Fruit fly (Drosophila melanogaster) whole organism, embryonic: ENCODE results near the gene CG32650.

Source experiments
- Ada2b ChIP-seq: fragments of 200-800 bp; sonication (Bioruptor generic); IDR thresholded peaks from 2 replicates; pipeline ENCODE4 v1.3.6; 2022; ENCODE audit warnings: missing biosample characterization, missing genetic modification characterization
- Aef1 ChIP-seq: fragments of 200-800 bp; sonication (Bioruptor generic); IDR thresholded peaks from 3 replicates; pipeline ENCODE4 v1.3.6; 2022; ENCODE audit warnings: missing biosample characterization, missing genetic modification characterization
- Blimp-1 ChIP-seq: fragments of 200-800 bp; sonication (Bioruptor generic); optimal IDR thresholded peaks from 3 replicates; lab custom pipeline; 2018; ENCODE audit warnings: missing biosample characterization, missing genetic modification characterization, mild to moderate bottlenecking, moderate library complexity, missing genetic modification reagents
- CG10321 ChIP-seq: fragments of 200-800 bp; sonication (Bioruptor generic); IDR thresholded peaks from 2 replicates; pipeline ENCODE4 v1.3.6; 2022; ENCODE audit warnings: missing biosample characterization, missing genetic modification characterization
- CG10654 ChIP-seq: fragments of 200-800 bp; sonication (Bioruptor generic); optimal IDR thresholded peaks from 2 replicates; lab custom pipeline; 2016; ENCODE audit warnings: missing biosample characterization, missing genetic modification characterization
- CG12744 ChIP-seq: fragments of 200-800 bp; sonication (Bioruptor generic); optimal IDR thresholded peaks from 2 replicates; lab custom pipeline; 2016; ENCODE audit warnings: missing biosample characterization, missing genetic modification characterization
- CG13424 ChIP-seq: fragments of 200-800 bp; sonication (Bioruptor generic); optimal IDR thresholded peaks from 2 replicates; lab custom pipeline; 2019; ENCODE audit warnings: missing biosample characterization, mild to moderate bottlenecking, missing genetic modification characterization, moderate library complexity
- CG14667 ChIP-seq: fragments of 200-800 bp; sonication (Bioruptor generic); IDR thresholded peaks from 2 replicates; pipeline ENCODE4 v1.3.6; 2022; ENCODE audit warnings: missing biosample characterization, missing genetic modification characterization
- CG15479 ChIP-seq: fragments of 200-800 bp; sonication (Bioruptor generic); optimal IDR thresholded peaks from 3 replicates; lab custom pipeline; 2019; ENCODE audit warnings: missing biosample characterization, mild to moderate bottlenecking, missing genetic modification characterization, moderate library complexity
- CG17912 ChIP-seq: fragments of 200-800 bp; sonication (Bioruptor generic); optimal IDR thresholded peaks from 2 replicates; lab custom pipeline; 2018; ENCODE audit warnings: missing biosample characterization, mild to moderate bottlenecking, missing genetic modification characterization
- CG1832 ChIP-seq: fragments of 200-800 bp; sonication (Bioruptor generic); optimal IDR thresholded peaks from 2 replicates; lab custom pipeline; 2017; ENCODE audit warnings: missing biosample characterization, mild to moderate bottlenecking, missing genetic modification characterization, inconsistent platforms
- CG2116 ChIP-seq: fragments of 200-800 bp; sonication (Bioruptor generic); optimal IDR thresholded peaks from 3 replicates; lab custom pipeline; 2018; ENCODE audit warnings: missing biosample characterization, mild to moderate bottlenecking, missing genetic modification characterization
- CG42726 ChIP-seq: fragments of 200-800 bp; sonication (Bioruptor generic); IDR thresholded peaks from 2 replicates; pipeline ENCODE4 v1.3.6; 2022; ENCODE audit warnings: missing biosample characterization, missing genetic modification characterization; ENCODE audit not compliant: partially characterized antibody
- CG4360 ChIP-seq: fragments of 200-800 bp; sonication (Bioruptor generic); IDR thresholded peaks from 2 replicates; pipeline ENCODE4 v1.3.6; 2022; ENCODE audit warnings: missing biosample characterization, missing genetic modification characterization
- CG4707 ChIP-seq: fragments of 200-800 bp; sonication (Bioruptor generic); optimal IDR thresholded peaks from 2 replicates; lab custom pipeline; 2018; ENCODE audit warnings: missing biosample characterization, mild to moderate bottlenecking, missing genetic modification characterization, moderate library complexity
- CG5245 ChIP-seq: fragments of 200-800 bp; sonication (Bioruptor generic); optimal IDR thresholded peaks from 3 replicates; lab custom pipeline; 2016; ENCODE audit warnings: missing biosample characterization, missing genetic modification characterization
- CG8290 ChIP-seq, 3 experiments: fragments of 200-800 bp; sonication (Bioruptor generic); optimal IDR thresholded peaks; 2 replicates each; lab custom pipeline; 2016 to 2019; ENCODE audit warnings: missing biosample characterization in 3 of 3, missing genetic modification characterization in 3 of 3, mild to moderate bottlenecking in 2 of 3, moderate library complexity in 1 of 3
- CG8765 ChIP-seq: fragments of 200-800 bp; sonication (Bioruptor generic); IDR thresholded peaks from 2 replicates; pipeline ENCODE4 v1.3.6; 2022; ENCODE audit warnings: missing biosample characterization, missing genetic modification characterization
- CG9817 ChIP-seq: fragments of 200-800 bp; sonication (Bioruptor generic); optimal IDR thresholded peaks from 2 replicates; lab custom pipeline; 2018; ENCODE audit warnings: missing biosample characterization, mild to moderate bottlenecking, missing genetic modification characterization, moderate library complexity
- Dip2 ChIP-seq: fragments of 200-800 bp; sonication (Bioruptor generic); IDR thresholded peaks from 2 replicates; pipeline ENCODE4 v1.3.6; 2022; ENCODE audit warnings: missing biosample characterization, missing genetic modification characterization
- Dll ChIP-seq: fragments of 200-800 bp; sonication (Bioruptor generic); IDR thresholded peaks from 4 replicates; pipeline ENCODE4 v1.3.6; 2022; ENCODE audit warnings: missing biosample characterization, missing genetic modification characterization; ENCODE audit not compliant: partially characterized antibody
- Doc3 ChIP-seq: fragments of 200-800 bp; sonication (Bioruptor generic); IDR thresholded peaks from 3 replicates; pipeline ENCODE4 v1.3.6; 2022; ENCODE audit warnings: missing biosample characterization, missing genetic modification characterization; ENCODE audit not compliant: partially characterized antibody
- Drgx ChIP-seq: fragments of 200-800 bp; sonication (Bioruptor generic); IDR thresholded peaks from 2 replicates; pipeline ENCODE4 v1.3.6; 2022; ENCODE audit warnings: missing biosample characterization, missing genetic modification characterization
- HHEX ChIP-seq: fragments of 200-800 bp; sonication (Bioruptor generic); optimal IDR thresholded peaks from 3 replicates; lab custom pipeline; 2017; ENCODE audit warnings: missing biosample characterization, mild to moderate bottlenecking, missing genetic modification characterization, missing genetic modification reagents
- Hr3 ChIP-seq: fragments of 200-800 bp; sonication (Bioruptor generic); optimal IDR thresholded peaks from 3 replicates; lab custom pipeline; 2016; ENCODE audit warnings: missing biosample characterization, missing genetic modification characterization
- Hsf ChIP-seq: fragments of 200-800 bp; sonication (Bioruptor generic); optimal IDR thresholded peaks from 3 replicates; lab custom pipeline; 2016; ENCODE audit warnings: missing biosample characterization, missing genetic modification characterization
- Mes4 ChIP-seq: fragments of 200-800 bp; sonication (Bioruptor generic); optimal IDR thresholded peaks from 2 replicates; lab custom pipeline; 2016; ENCODE audit warnings: missing biosample characterization, missing genetic modification characterization
- Oli ChIP-seq: fragments of 200-800 bp; sonication (Bioruptor generic); optimal IDR thresholded peaks from 2 replicates; lab custom pipeline; 2018; ENCODE audit warnings: missing biosample characterization, mild to moderate bottlenecking, missing genetic modification characterization, moderate library complexity
- ash1 ChIP-seq: fragments of 200-800 bp; sonication (Bioruptor generic); optimal IDR thresholded peaks from 2 replicates; lab custom pipeline; 2018; ENCODE audit warnings: missing biosample characterization, mild to moderate bottlenecking, missing genetic modification characterization
- bab2 ChIP-seq: fragments of 200-800 bp; sonication (Bioruptor generic); optimal IDR thresholded peaks from 2 replicates; lab custom pipeline; 2016; ENCODE audit warnings: missing biosample characterization, missing genetic modification characterization
- bcd ChIP-seq: fragments of 200-800 bp; sonication (Bioruptor generic); optimal IDR thresholded peaks from 2 replicates; lab custom pipeline; 2017; ENCODE audit warnings: missing biosample characterization, mild to moderate bottlenecking, missing genetic modification characterization
- chm ChIP-seq: fragments of 200-800 bp; sonication (Bioruptor generic); IDR thresholded peaks from 2 replicates; pipeline ENCODE4 v1.3.6; 2022; ENCODE audit warnings: missing biosample characterization, missing genetic modification characterization
- crol ChIP-seq: fragments of 200-800 bp; sonication (Bioruptor generic); IDR thresholded peaks from 2 replicates; pipeline ENCODE4 v1.3.6; 2022; ENCODE audit warnings: missing biosample characterization, missing genetic modification characterization
- emc ChIP-seq: fragments of 200-800 bp; sonication (Bioruptor generic); optimal IDR thresholded peaks from 2 replicates; lab custom pipeline; 2016; ENCODE audit warnings: missing biosample characterization, missing genetic modification characterization
- exex ChIP-seq: fragments of 200-800 bp; sonication (Bioruptor generic); optimal IDR thresholded peaks from 4 replicates; lab custom pipeline; 2018; ENCODE audit warnings: missing biosample characterization, mild to moderate bottlenecking, missing genetic modification characterization, moderate library complexity
- hbn ChIP-seq: fragments of 200-800 bp; sonication (Bioruptor generic); IDR thresholded peaks from 2 replicates; pipeline ENCODE4 v1.3.6; 2022; ENCODE audit warnings: missing biosample characterization, missing genetic modification characterization; ENCODE audit not compliant: partially characterized antibody
- inv ChIP-seq: fragments of 200-800 bp; sonication (Bioruptor generic); IDR thresholded peaks from 2 replicates; pipeline ENCODE4 v1.3.6; 2022; ENCODE audit warnings: missing biosample characterization, missing genetic modification characterization; ENCODE audit not compliant: partially characterized antibody
- ken ChIP-seq: fragments of 200-800 bp; sonication (Bioruptor generic); IDR thresholded peaks from 3 replicates; pipeline ENCODE4 v1.3.6; 2022; ENCODE audit warnings: missing biosample characterization, missing genetic modification characterization
- lmd ChIP-seq: fragments of 200-800 bp; sonication (Bioruptor generic); IDR thresholded peaks from 2 replicates; pipeline ENCODE4 v1.3.6; 2022; ENCODE audit warnings: missing biosample characterization, missing genetic modification characterization
- lola ChIP-seq, 3 experiments: fragments of >200 bp in 2 of 3; fragments of 200-800 bp in 1 of 3; sonication (Bioruptor generic) in 1 of 3; optimal IDR thresholded peaks; 2 replicates each; lab custom pipeline; 2017 to 2019; ENCODE audit warnings: missing biosample characterization in 3 of 3, missing genetic modification characterization in 3 of 3, mild to moderate bottlenecking in 1 of 3, moderate library complexity in 1 of 3
- mirr ChIP-seq: fragments of 200-800 bp; sonication (Bioruptor generic); optimal IDR thresholded peaks from 3 replicates; lab custom pipeline; 2018; ENCODE audit warnings: missing biosample characterization, mild to moderate bottlenecking, missing genetic modification characterization
- peb ChIP-seq: fragments of 200-800 bp; sonication (Bioruptor generic); IDR thresholded peaks from 2 replicates; pipeline ENCODE4 v1.3.6; 2022; ENCODE audit warnings: missing biosample characterization, missing genetic modification characterization
- run ChIP-seq: fragments of 200-800 bp; sonication (Bioruptor generic); optimal IDR thresholded peaks from 3 replicates; lab custom pipeline; 2018; ENCODE audit warnings: missing biosample characterization, mild to moderate bottlenecking, missing genetic modification characterization
- sim ChIP-seq: fragments of 200-800 bp; sonication (Bioruptor generic); IDR thresholded peaks from 2 replicates; pipeline ENCODE4 v1.3.6; 2022; ENCODE audit warnings: missing biosample characterization, missing genetic modification characterization
- stwl ChIP-seq: fragments of 200-800 bp; sonication (Bioruptor generic); optimal IDR thresholded peaks from 3 replicates; lab custom pipeline; 2018; ENCODE audit warnings: missing biosample characterization, mild to moderate bottlenecking, missing genetic modification characterization, moderate library complexity
- sug ChIP-seq: fragments of 200-800 bp; optimal IDR thresholded peaks from 2 replicates; lab custom pipeline; 2019; ENCODE audit warnings: missing biosample characterization, mild to moderate bottlenecking, missing genetic modification characterization, moderate library complexity
- trem ChIP-seq: fragments of 200-800 bp; optimal IDR thresholded peaks from 3 replicates; lab custom pipeline; 2019; ENCODE audit warnings: missing biosample characterization, mild to moderate bottlenecking, missing genetic modification characterization, moderate library complexity
- vvl ChIP-seq: fragments of 200-800 bp; sonication (Bioruptor generic); IDR thresholded peaks from 2 replicates; pipeline ENCODE4 v1.3.6; 2022; ENCODE audit warnings: missing biosample characterization, missing genetic modification characterization
- yki ChIP-seq: fragments of >200 bp; optimal IDR thresholded peaks from 3 replicates; lab custom pipeline; 2018

Gene CG32650

DNA sequence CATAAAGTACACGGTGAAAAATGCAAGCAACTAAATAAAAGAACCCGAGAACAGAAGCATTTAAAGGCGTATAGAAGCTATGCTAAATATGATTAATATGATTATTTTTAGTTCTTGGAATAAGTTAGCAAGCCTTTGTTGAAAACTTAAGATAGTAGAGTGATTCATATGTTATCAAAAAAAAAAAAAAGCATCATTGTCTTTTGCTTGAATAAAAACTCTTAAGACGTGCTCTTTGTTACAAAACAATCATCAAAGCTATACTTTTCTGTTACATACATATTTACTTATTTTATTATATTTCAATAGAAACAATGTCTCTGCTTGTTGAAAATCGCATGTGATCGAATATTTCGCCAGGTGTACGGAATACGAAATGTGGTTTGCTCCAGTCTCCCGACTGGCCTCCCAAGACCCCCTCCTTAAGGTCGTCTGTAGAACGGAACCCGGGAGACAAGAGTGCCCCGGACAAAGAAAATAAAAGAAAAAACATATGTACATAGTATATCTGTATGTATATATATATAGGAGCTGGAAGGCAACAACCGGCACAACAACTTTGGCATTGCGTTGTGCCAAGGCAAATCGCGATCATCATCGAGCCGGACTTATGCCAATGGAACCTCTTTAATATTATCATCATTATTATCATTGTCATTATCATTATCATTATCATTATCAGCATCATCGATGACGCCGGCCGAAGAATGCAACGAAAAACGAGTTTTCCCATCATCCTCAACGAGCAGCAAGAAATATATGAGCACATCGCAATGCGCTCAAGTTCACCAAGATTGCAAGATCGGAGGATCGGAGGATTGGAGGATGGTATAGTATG lies 6.9 kb downstream of the CG32650 start (continued):
- TF ChIP-seq run (tag; lab: Kevin White, UChicago) (no peak), bab2 (no peak), CG13424 (tag; lab: Kevin White, UChicago) (peak; percentile 8), Dip2 (GFP tag; lab: Robert Waterston, UW) (no peak), CG4707 (no peak), CG2116 (GFP tag; lab: Kevin White, UChicago) (no peak), stwl (tag; lab: Kevin White, UChicago) (no peak), Oli (tag; lab: Kevin White, UChicago) (peak; percentile 32), Blimp-1 (peak; percentile 11), CG12744 (GFP tag; lab: Kevin White, UChicago) (no peak), Doc3 (GFP tag; lab: Robert Waterston, UW) (no peak), CG8765 (no peak), CG8290 (GFP tag; optimal IDR thresholded peaks at IDR 0.05; lab: Kevin White, UChicago) (no peak), CG8290 (tag; optimal IDR thresholded peaks at IDR 0.05; lab: Kevin White, UChicago) (no peak), vvl (GFP tag; lab: Robert Waterston, UW) (peak; percentile 13; the same call in 1 of the 2 replicates), Hr3 (peak; percentile 0)

DNA sequence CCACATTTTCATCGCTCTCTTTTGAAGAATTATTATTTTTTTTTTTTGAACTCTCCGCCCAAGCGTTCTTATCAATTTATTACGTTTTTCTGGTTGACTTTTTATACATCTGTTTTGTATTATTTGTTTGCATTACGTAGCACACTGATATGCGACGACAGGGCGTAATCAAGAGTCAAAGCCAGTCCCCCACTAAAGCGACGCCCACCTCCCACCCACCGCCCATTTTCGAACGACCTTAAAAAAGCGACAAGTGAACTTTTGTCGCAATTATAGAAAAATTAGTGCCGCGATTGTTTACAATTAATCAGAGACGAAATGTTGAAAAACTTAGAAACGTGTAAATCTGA lies 7.7 kb downstream of the CG32650 start:
- no peak for TF ChIP-seq ash1
- no peak for TF ChIP-seq emc (GFP tag; lab: Kevin White, UChicago)
- TF ChIP-seq Aef1 = no peak
- TF ChIP-seq bcd (GFP tag; lab: Kevin White, UChicago) = no peak
- no peak for TF ChIP-seq CG5245 (GFP tag; lab: Kevin White, UChicago)
- no peak for TF ChIP-seq yki
- no peak for TF ChIP-seq CG10654 (GFP tag; lab: Kevin White, UChicago)
- TF ChIP-seq CG1832 (GFP tag; lab: Kevin White, UChicago) = no peak
- TF ChIP-seq sim (GFP tag; lab: Robert Waterston, UW) = no peak
- TF ChIP-seq inv (GFP tag; lab: Robert Waterston, UW) = no peak
- no peak for TF ChIP-seq CG17912
- TF ChIP-seq lola (GFP tag; optimal IDR thresholded peaks at IDR 0.05; lab: Kevin White, UChicago) = no peak
- TF ChIP-seq Dll (GFP tag; lab: Robert Waterston, UW) = no peak
- TF ChIP-seq Mes4 (GFP tag; lab: Kevin White, UChicago) = no peak
- TF ChIP-seq peb (GFP tag; lab: Robert Waterston, UW) = no peak
- no peak for TF ChIP-seq Ada2b (GFP tag; lab: Robert Waterston, UW)
- no peak for TF ChIP-seq ken (GFP tag; lab: Robert Waterston, UW)
- TF ChIP-seq chm (GFP tag; lab: Robert Waterston, UW) = no peak
- TF ChIP-seq Drgx (GFP tag; lab: Robert Waterston, UW) = peak; percentile 10; the same call in 1 of the 2 replicates
- TF ChIP-seq CG15479 (GFP tag; lab: Kevin White, UChicago) = no peak
- TF ChIP-seq CG4360 (GFP tag; lab: Robert Waterston, UW) = no peak
- 0 out of 2 replicates have a peak, but pooled peaks have one; percentile 13 for TF ChIP-seq crol (GFP tag; lab: Robert Waterston, UW)
- no peak for TF ChIP-seq trem (tag; lab: Kevin White, UChicago)
- TF ChIP-seq hbn (GFP tag; lab: Robert Waterston, UW) = no peak
- TF ChIP-seq CG42726 = no peak
- TF ChIP-seq lmd (GFP tag; lab: Robert Waterston, UW) = no peak
- no peak for TF ChIP-seq CG9817 (tag; lab: Kevin White, UChicago)
- no peak for TF ChIP-seq HHEX (GFP tag; lab: Kevin White, UChicago)
- TF ChIP-seq CG14667 (GFP tag; lab: Robert Waterston, UW) = no peak
- TF ChIP-seq CG10321 (GFP tag; lab: Robert Waterston, UW) = no peak
- TF ChIP-seq exex (tag; lab: Kevin White, UChicago) = peak; percentile 11
- TF ChIP-seq mirr (GFP tag; lab: Kevin White, UChicago) = peak; percentile 16
- TF ChIP-seq Hsf (GFP tag; lab: Kevin White, UChicago) = no peak
- TF ChIP-seq sug (tag; lab: Kevin White, UChicago) = peak; percentile 66
